Worm (Caenorhabditis elegans): Measurements from ENCODE around the gene pmp-2.

Gene pmp-2

DNA sequence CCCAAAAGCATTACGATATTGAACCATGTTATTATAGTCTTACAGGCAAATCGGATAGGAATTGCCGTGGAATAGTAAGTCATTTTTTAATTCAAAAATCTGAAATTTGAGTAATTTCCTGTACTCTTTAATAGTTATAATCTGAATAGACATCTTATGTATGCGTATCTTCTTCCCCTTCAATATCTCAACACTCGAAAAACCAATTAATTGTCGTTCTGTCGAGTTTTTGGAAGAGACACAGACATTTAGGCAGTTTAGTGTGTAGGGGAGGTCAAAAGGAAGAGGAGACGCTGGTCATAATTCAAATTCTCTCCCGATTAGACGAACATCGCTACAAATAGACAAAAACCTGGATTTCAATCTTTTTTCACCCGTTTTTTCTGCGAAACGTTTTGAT, 52.1 kb downstream of the pmp-2 start:
- TF ChIP-seq Y75B8A.6 (GFP tag; IDR thresholded peaks at IDR 0.05) (no peak), unc-130 (GFP tag; optimal IDR thresholded peaks at IDR 0.05) (no peak), nhr-48 (tag; optimal IDR thresholded peaks at IDR 0.05) (no peak), unc-62 (GFP tag; optimal IDR thresholded peaks at IDR 0.05 in 1 of 2) (peak in 1 of 2 experiments; percentile 98), unc-62 (tag; optimal IDR thresholded peaks at IDR 0.05) (no peak), lin-15B (tag; optimal IDR thresholded peaks at IDR 0.05) (no peak), ceh-20 (GFP tag; IDR thresholded peaks at IDR 0.05) (no peak), hlh-30 (tag; optimal IDR thresholded peaks at IDR 0.05; ENCODE audit: insufficient read depth) (peak; percentile 17), F37D6.2 (tag; optimal IDR thresholded peaks at IDR 0.05) (no peak), F26F4.8 (GFP tag; conservative IDR thresholded peaks at IDR 0.05) (no peak), ceh-28 (tag; optimal IDR thresholded peaks at IDR 0.05) (no peak), nhr-42 (GFP tag; IDR thresholded peaks at IDR 0.05) (no peak), T20F7.1 (GFP tag; optimal IDR thresholded peaks at IDR 0.05) (no peak), nhr-77 (tag; optimal IDR thresholded peaks at IDR 0.05) (no peak), nhr-41 (GFP tag; IDR thresholded peaks at IDR 0.05) (no peak), ceh-44 (GFP tag; IDR thresholded peaks at IDR 0.05) (no peak), nhr-10 (tag; optimal IDR thresholded peaks at IDR 0.05) (peak; percentile 18), Y5F2A.4 (GFP tag; optimal IDR thresholded peaks at IDR 0.05) (no peak), tra-1 (GFP tag; IDR thresholded peaks at IDR 0.05) (0 out of 2 replicates have a peak, but pooled peaks have one; percentile 47), spr-1 (tag; optimal IDR thresholded peaks at IDR 0.05) (no peak), madf-9 (GFP tag; conservative IDR thresholded peaks at IDR 0.05) (no peak), madf-5 (GFP tag; IDR thresholded peaks at IDR 0.05) (no peak), aha-1 (tag) (peak; percentile 92), fos-1 (tag; optimal IDR thresholded peaks at IDR 0.05) (no peak), lin-38 (GFP tag; IDR thresholded peaks at IDR 0.05) (no peak), nhr-76 (tag; optimal IDR thresholded peaks at IDR 0.05) (no peak), pha-4 (GFP tag; IDR thresholded peaks at IDR 0.05) (no peak), pha-4 (tag; optimal IDR thresholded peaks at IDR 0.05) (no peak), dve-1 (tag; optimal IDR thresholded peaks at IDR 0.05; ENCODE audit: insufficient read depth) (peak; percentile 33), zfp-2 (tag; optimal IDR thresholded peaks at IDR 0.05) (no peak), nhr-237 (tag; optimal IDR thresholded peaks at IDR 0.05) (no peak), egl-43 (GFP tag; IDR thresholded peaks at IDR 0.05) (no peak), pqm-1 (tag; optimal IDR thresholded peaks at IDR 0.05) (no peak), ceh-82 (tag; optimal IDR thresholded peaks at IDR 0.05) (no peak), lsy-2 (tag; optimal IDR thresholded peaks at IDR 0.05) (peak in 1 of 2 experiments; percentile 50), lin-1 (GFP tag; IDR thresholded peaks at IDR 0.05) (no peak), zip-2 (tag; optimal IDR thresholded peaks at IDR 0.05) (no peak), mes-2 (tag; optimal IDR thresholded peaks at IDR 0.05; ENCODE audit: poor library complexity, severe bottlenecking) (peak; percentile 11), lin-29 (GFP tag; IDR thresholded peaks at IDR 0.05) (no peak), ceh-62 (tag; optimal IDR thresholded peaks at IDR 0.05) (no peak), mep-1 (tag; optimal IDR thresholded peaks at IDR 0.05) (peak; percentile 28), tag-97 (GFP tag; IDR thresholded peaks at IDR 0.05) (no peak), mdl-1 (tag; optimal IDR thresholded peaks at IDR 0.05) (no peak), ZK546.5 (tag; optimal IDR thresholded peaks at IDR 0.05) (no peak), daf-19 (GFP tag; conservative IDR thresholded peaks at IDR 0.05) (no peak), lin-13 (GFP tag; optimal IDR thresholded peaks at IDR 0.05) (no peak), attf-4 (tag; optimal IDR thresholded peaks at IDR 0.05) (no peak), ama-1 (optimal IDR thresholded peaks at IDR 0.05) (no peak), nhr-28 (tag; optimal IDR thresholded peaks at IDR 0.05) (peak; percentile 80)

Data from whole organism, L4 larva.